Fruit fly (Drosophila melanogaster): ENCODE data around the gene Lsd-1.

DNA sequence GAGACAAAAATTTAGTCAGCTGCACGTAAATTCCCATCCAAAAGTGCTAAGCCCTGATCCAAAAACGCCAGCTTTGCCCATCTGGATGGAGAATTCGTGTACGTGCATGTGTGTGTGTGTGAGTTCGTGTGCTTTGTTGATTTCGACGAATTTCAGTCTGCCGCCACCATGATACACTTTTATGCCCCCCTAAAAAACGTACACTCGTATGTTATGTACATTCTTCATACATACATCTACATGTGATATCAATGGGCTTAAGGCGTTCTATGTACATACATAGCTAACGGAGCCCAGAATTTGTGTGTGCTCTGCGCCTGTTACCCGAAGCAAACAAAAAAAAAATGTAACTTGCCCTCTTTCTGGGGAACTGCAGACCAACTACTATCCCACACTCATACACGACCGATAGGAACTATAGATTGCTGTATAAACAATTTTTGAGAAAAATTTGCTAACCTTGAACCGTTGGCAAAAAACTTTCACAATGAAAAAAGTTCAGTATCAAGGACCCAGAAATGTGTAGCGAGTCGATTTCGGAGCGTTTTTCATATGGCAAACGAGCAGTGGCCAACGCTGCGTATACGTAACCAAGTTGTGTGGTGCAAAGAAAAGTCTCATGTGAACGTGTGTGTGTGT is 37.8 kb upstream of the Lsd-1 start:
- TF ChIP-seq EcR (GFP tag; optimal IDR thresholded peaks at IDR 0.05): no peak
- no peak for TF ChIP-seq psq (optimal IDR thresholded peaks at IDR 0.05)
- no peak for TF ChIP-seq Dll (optimal IDR thresholded peaks at IDR 0.05)
- TF ChIP-seq CG8478 (optimal IDR thresholded peaks at IDR 0.05): no peak
- TF ChIP-seq usp (GFP tag; optimal IDR thresholded peaks at IDR 0.05): no peak
